Fruit fly (Drosophila melanogaster) whole organism, prepupa: ENCODE results near the gene SrpRalpha.

Experiments used
- Blimp-1 ChIP-seq: fragments of 200-800 bp; sonication (Bioruptor generic); optimal IDR thresholded peaks from 3 replicates; lab custom pipeline; 2017; ENCODE audit warnings: missing biosample characterization, missing genetic modification characterization, mild to moderate bottlenecking, moderate library complexity, missing genetic modification reagents
- CG10631 ChIP-seq: fragments of 200-800 bp; sonication (Bioruptor generic); optimal IDR thresholded peaks from 2 replicates; lab custom pipeline; 2016; ENCODE audit warnings: missing biosample characterization, missing genetic modification characterization
- CG10669 ChIP-seq: fragments of 200-800 bp; sonication (Bioruptor generic); optimal IDR thresholded peaks from 3 replicates; lab custom pipeline; 2018; ENCODE audit warnings: missing biosample characterization, mild to moderate bottlenecking, missing genetic modification characterization, moderate library complexity
- CG11762 ChIP-seq: fragments of 200-800 bp; sonication (Bioruptor generic); optimal IDR thresholded peaks from 3 replicates; lab custom pipeline; 2016; ENCODE audit warnings: missing biosample characterization, missing genetic modification characterization; ENCODE audit not compliant: insufficient read depth
- CG11902 ChIP-seq: fragments of 200-800 bp; sonication (Bioruptor generic); optimal IDR thresholded peaks from 3 replicates; lab custom pipeline; 2016; ENCODE audit warnings: missing biosample characterization, missing genetic modification characterization
- CG31627 ChIP-seq: fragments of 200-800 bp; sonication (Bioruptor generic); optimal IDR thresholded peaks from 3 replicates; lab custom pipeline; 2016; ENCODE audit warnings: missing biosample characterization, missing genetic modification characterization
- CG32006 ChIP-seq: fragments of 200-800 bp; sonication (Bioruptor generic); optimal IDR thresholded peaks from 3 replicates; lab custom pipeline; 2017; ENCODE audit warnings: missing biosample characterization, mild to moderate bottlenecking, missing genetic modification characterization
- CG34406 ChIP-seq: fragments of 200-800 bp; sonication (Bioruptor generic); optimal IDR thresholded peaks from 3 replicates; lab custom pipeline; 2016; ENCODE audit warnings: missing biosample characterization, missing genetic modification characterization
- CG3919 ChIP-seq: fragments of 200-800 bp; sonication (Bioruptor generic); optimal IDR thresholded peaks from 3 replicates; lab custom pipeline; 2016; ENCODE audit warnings: missing biosample characterization, missing genetic modification characterization
- CG6163 ChIP-seq: fragments of 200-800 bp; sonication (Bioruptor generic); IDR thresholded peaks from 3 replicates; pipeline ENCODE4 v1.3.6; 2022; ENCODE audit warnings: missing biosample characterization, missing genetic modification characterization
- CG6276 ChIP-seq: fragments of 200-800 bp; sonication (Bioruptor generic); optimal IDR thresholded peaks from 2 replicates; lab custom pipeline; 2017; ENCODE audit warnings: missing biosample characterization, mild to moderate bottlenecking, missing genetic modification characterization
- CG6792 ChIP-seq: fragments of 200-800 bp; sonication (Bioruptor generic); optimal IDR thresholded peaks from 3 replicates; lab custom pipeline; 2016; ENCODE audit warnings: missing biosample characterization, missing genetic modification characterization
- CG6808 ChIP-seq: fragments of 200-800 bp; sonication (Bioruptor generic); optimal IDR thresholded peaks from 3 replicates; lab custom pipeline; 2017; ENCODE audit warnings: missing biosample characterization, missing genetic modification characterization, mild to moderate bottlenecking, moderate library complexity, missing genetic modification reagents
- CG6854 ChIP-seq: fragments of 200-800 bp; sonication (Bioruptor generic); optimal IDR thresholded peaks from 2 replicates; lab custom pipeline; 2017; ENCODE audit warnings: missing biosample characterization, mild to moderate bottlenecking, missing genetic modification characterization
- CG7368 ChIP-seq: fragments of 200-800 bp; sonication (Bioruptor generic); optimal IDR thresholded peaks from 3 replicates; lab custom pipeline; 2016; ENCODE audit warnings: missing biosample characterization, missing genetic modification characterization
- CG9139 ChIP-seq: fragments of 200-800 bp; sonication (Bioruptor generic); optimal IDR thresholded peaks from 3 replicates; lab custom pipeline; 2017; ENCODE audit warnings: missing biosample characterization, mild to moderate bottlenecking, missing genetic modification characterization
- Eip78C ChIP-seq: fragments of 200-800 bp; sonication (Bioruptor generic); peaks from one replicate; lab custom pipeline; 2016; ENCODE audit warnings: missing biosample characterization, missing genetic modification characterization
- Eip93F ChIP-seq: fragments of 200-800 bp; sonication (Bioruptor generic); optimal IDR thresholded peaks from 2 replicates; lab custom pipeline; 2016; ENCODE audit warnings: missing biosample characterization, mild to moderate bottlenecking, missing genetic modification characterization
- Ets21C ChIP-seq: fragments of 200-800 bp; sonication (Bioruptor generic); optimal IDR thresholded peaks from 3 replicates; lab custom pipeline; 2016; ENCODE audit warnings: missing biosample characterization, missing genetic modification characterization
- Ets96B ChIP-seq: fragments of 200-800 bp; optimal IDR thresholded peaks from 2 replicates; lab custom pipeline; 2019; ENCODE audit warnings: missing biosample characterization, mild to moderate bottlenecking, missing genetic modification characterization, moderate library complexity
- Gug ChIP-seq: fragments of 200-800 bp; sonication (Bioruptor generic); IDR thresholded peaks from 2 replicates; pipeline ENCODE4 v1.3.6; 2022; ENCODE audit warnings: missing biosample characterization, missing genetic modification characterization
- Hr38 ChIP-seq: sonication (Bioruptor generic); optimal IDR thresholded peaks from 2 replicates; lab custom pipeline; 2016; ENCODE audit warnings: missing biosample characterization, missing genetic modification characterization
- Hr39 ChIP-seq: fragments of 200-800 bp; sonication (Bioruptor generic); optimal IDR thresholded peaks from 2 replicates; lab custom pipeline; 2016; ENCODE audit warnings: missing biosample characterization, missing genetic modification characterization
- Hr4 ChIP-seq: fragments of 200-800 bp; sonication (Bioruptor generic); optimal IDR thresholded peaks from 3 replicates; lab custom pipeline; 2016; ENCODE audit warnings: missing biosample characterization, missing genetic modification characterization
- Met ChIP-seq: fragments of 200-800 bp; sonication (Bioruptor generic); optimal IDR thresholded peaks from 3 replicates; lab custom pipeline; 2016; ENCODE audit warnings: missing biosample characterization, missing genetic modification characterization
- OdsH ChIP-seq: fragments of 200-800 bp; sonication (Bioruptor generic); optimal IDR thresholded peaks from 3 replicates; lab custom pipeline; 2016; ENCODE audit warnings: missing biosample characterization, missing genetic modification characterization
- Smox ChIP-seq: fragments of 200-800 bp; sonication (Bioruptor generic); optimal IDR thresholded peaks from 3 replicates; lab custom pipeline; 2016; ENCODE audit warnings: missing biosample characterization, missing genetic modification characterization
- Sox102F ChIP-seq: fragments of 200-800 bp; sonication (Bioruptor generic); optimal IDR thresholded peaks from 2 replicates; lab custom pipeline; 2016; ENCODE audit warnings: missing biosample characterization, mild to moderate bottlenecking, missing genetic modification characterization
- Sox14 ChIP-seq: fragments of 200-800 bp; sonication (Bioruptor generic); optimal IDR thresholded peaks from 3 replicates; lab custom pipeline; 2016; ENCODE audit warnings: missing biosample characterization, missing genetic modification characterization
- achi ChIP-seq: fragments of 200-800 bp; sonication (Bioruptor generic); optimal IDR thresholded peaks from 3 replicates; lab custom pipeline; 2016; ENCODE audit warnings: missing biosample characterization, missing genetic modification characterization
- cyc ChIP-seq: fragments of 200-800 bp; sonication (Bioruptor generic); optimal IDR thresholded peaks from 3 replicates; lab custom pipeline; 2016; ENCODE audit warnings: missing biosample characterization, missing genetic modification characterization
- dac ChIP-seq: fragments of 200-800 bp; sonication (Bioruptor generic); optimal IDR thresholded peaks from 2 replicates; lab custom pipeline; 2017; ENCODE audit warnings: missing biosample characterization, mild to moderate bottlenecking, missing genetic modification characterization
- dsx ChIP-seq: fragments of 200-800 bp; optimal IDR thresholded peaks from 3 replicates; lab custom pipeline; 2019; ENCODE audit warnings: missing biosample characterization, mild to moderate bottlenecking, missing genetic modification characterization, moderate library complexity; ENCODE audit not compliant: poor library complexity, severe bottlenecking
- eg ChIP-seq: fragments of 200-800 bp; sonication (Bioruptor generic); IDR thresholded peaks from 3 replicates; pipeline ENCODE4 v1.3.6; 2022; ENCODE audit warnings: missing biosample characterization, missing genetic modification characterization
- esn ChIP-seq: fragments of 200-800 bp; sonication (Bioruptor generic); optimal IDR thresholded peaks from 2 replicates; lab custom pipeline; 2016; ENCODE audit warnings: missing biosample characterization, mild to moderate bottlenecking, missing genetic modification characterization, moderate library complexity
- fd59A ChIP-seq: fragments of 200-800 bp; sonication (Bioruptor generic); optimal IDR thresholded peaks from 2 replicates; lab custom pipeline; 2017; ENCODE audit warnings: missing biosample characterization, mild to moderate bottlenecking, missing genetic modification characterization, missing genetic modification reagents
- fd85E ChIP-seq: fragments of 200-800 bp; sonication (Bioruptor generic); optimal IDR thresholded peaks from 3 replicates; lab custom pipeline; 2016; ENCODE audit warnings: missing biosample characterization, missing genetic modification characterization
- fkh ChIP-seq: fragments of 200-800 bp; sonication (Bioruptor generic); optimal IDR thresholded peaks from 3 replicates; lab custom pipeline; 2017; ENCODE audit warnings: missing biosample characterization, mild to moderate bottlenecking, missing genetic modification characterization, moderate library complexity
- lz ChIP-seq: fragments of 200-800 bp; sonication (Bioruptor generic); optimal IDR thresholded peaks from 3 replicates; lab custom pipeline; 2016; ENCODE audit warnings: missing biosample characterization, missing genetic modification characterization
- net ChIP-seq: fragments of 200-800 bp; sonication (Bioruptor generic); optimal IDR thresholded peaks from 3 replicates; lab custom pipeline; 2016; ENCODE audit warnings: missing biosample characterization, missing genetic modification characterization
- pdm3 ChIP-seq: fragments of 200-800 bp; sonication (Bioruptor generic); optimal IDR thresholded peaks from 3 replicates; lab custom pipeline; 2016; ENCODE audit warnings: missing biosample characterization, missing genetic modification characterization
- salr ChIP-seq, 2 experiments: fragments of 200-800 bp; sonication (Bioruptor generic); optimal IDR thresholded peaks; 3 replicates each; lab custom pipeline; 2016 to 2018; ENCODE audit warnings: missing biosample characterization in 2 of 2, missing genetic modification characterization in 2 of 2, mild to moderate bottlenecking in 1 of 2
- spab ChIP-seq: fragments of 200-800 bp; sonication (Bioruptor generic); optimal IDR thresholded peaks from 2 replicates; lab custom pipeline; 2017; ENCODE audit warnings: missing biosample characterization, mild to moderate bottlenecking, missing genetic modification characterization, missing genetic modification reagents
- ss ChIP-seq, 2 experiments: fragments of 200-800 bp; sonication (Bioruptor generic); optimal IDR thresholded peaks; 2 replicates in 1 of 2; 3 replicates in 1 of 2; lab custom pipeline; 2017 to 2018; ENCODE audit warnings: mild to moderate bottlenecking in 2 of 2, missing biosample characterization in 2 of 2, missing genetic modification characterization in 2 of 2, moderate library complexity in 1 of 2
- topi ChIP-seq: fragments of 200-800 bp; sonication (Bioruptor generic); optimal IDR thresholded peaks from 3 replicates; lab custom pipeline; 2016; ENCODE audit warnings: missing biosample characterization, missing genetic modification characterization

SrpRalpha gene

DNA sequence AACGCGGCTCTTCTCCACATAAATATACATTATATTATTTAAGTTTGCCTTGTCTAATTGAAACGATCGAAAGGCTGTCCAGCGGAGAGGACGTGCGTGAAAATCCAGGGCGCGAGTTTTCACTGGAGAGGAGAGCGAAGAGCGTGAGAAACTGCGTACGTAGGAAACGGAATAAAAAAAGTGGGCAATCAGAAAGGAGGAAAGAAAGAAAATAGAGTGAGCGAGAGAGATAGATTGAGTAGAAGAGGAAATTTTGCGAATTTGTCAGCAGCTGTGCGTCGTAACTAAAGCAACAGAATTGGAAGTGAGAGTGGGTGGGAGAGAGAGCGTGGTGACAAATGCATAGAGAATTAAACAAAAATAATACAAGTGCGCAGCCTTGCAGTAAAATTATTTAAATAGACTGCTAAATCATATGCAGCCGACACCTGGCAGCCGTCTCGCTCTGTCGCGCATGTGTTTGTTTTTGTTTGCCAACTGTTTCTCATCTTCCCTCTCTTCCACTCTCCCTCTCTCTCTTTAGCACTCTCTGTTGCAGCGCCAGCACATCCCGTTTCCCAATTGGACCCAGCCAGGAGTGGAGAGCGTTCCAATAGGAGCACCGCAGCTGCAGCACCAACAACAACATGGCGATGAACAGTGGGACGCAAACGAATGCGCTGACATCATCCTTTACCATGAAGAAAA lies 25.8 kb upstream of the SrpRalpha start:
- TF ChIP-seq salr (GFP tag; optimal IDR thresholded peaks at IDR 0.05; lab: Kevin White, UChicago) (no peak), fd85E (GFP tag; lab: Kevin White, UChicago) (no peak), pdm3 (GFP tag; lab: Kevin White, UChicago) (no peak), CG6808 (peak; percentile 8), Eip93F (GFP tag; lab: Kevin White, UChicago) (no peak), CG34406 (GFP tag; lab: Kevin White, UChicago) (peak; percentile 24), CG6163 (peak; percentile 71), fkh (GFP tag; lab: Kevin White, UChicago) (peak; percentile 63), Ets21C (GFP tag; lab: Kevin White, UChicago) (no peak), Ets96B (tag; lab: Kevin White, UChicago) (no peak), CG11762 (GFP tag; lab: Kevin White, UChicago) (no peak), cyc (GFP tag; lab: Kevin White, UChicago) (no peak), spab (GFP tag; lab: Kevin White, UChicago) (no peak), topi (GFP tag; lab: Kevin White, UChicago) (no peak), net (GFP tag; lab: Kevin White, UChicago) (peak; percentile 22), Hr38 (GFP tag; lab: Kevin White, UChicago) (no peak), Eip78C (GFP tag; lab: Kevin White, UChicago) (peak; percentile 75), dsx (GFP tag; lab: Kevin White, UChicago) (peak; percentile 38), achi (GFP tag; lab: Kevin White, UChicago) (no peak), CG11902 (GFP tag; lab: Kevin White, UChicago) (no peak), esn (peak; percentile 9), CG32006 (GFP tag; lab: Kevin White, UChicago) (no peak), fd59A (GFP tag; lab: Kevin White, UChicago) (no peak), Hr39 (GFP tag; lab: Kevin White, UChicago) (no peak), Sox102F (GFP tag; lab: Kevin White, UChicago) (no peak), eg (GFP tag; lab: Robert Waterston, UW) (peak; percentile 14; the same call in 1 of the 3 replicates), CG10669 (GFP tag; lab: Kevin White, UChicago) (peak; percentile 29), Met (no peak), Gug (GFP tag; lab: Robert Waterston, UW) (no peak), Hr4 (no peak), Sox14 (GFP tag; lab: Kevin White, UChicago) (peak; percentile 17), lz (no peak), CG7368 (GFP tag; lab: Kevin White, UChicago) (no peak), ss (GFP tag; optimal IDR thresholded peaks at IDR 0.05; lab: Kevin White, UChicago) (peak; percentile 40), CG31627 (GFP tag; lab: Kevin White, UChicago) (no peak), CG9139 (GFP tag; lab: Kevin White, UChicago) (peak; percentile 25)
- TF ChIP-seq, all 60 proteins: peak for 13

DNA sequence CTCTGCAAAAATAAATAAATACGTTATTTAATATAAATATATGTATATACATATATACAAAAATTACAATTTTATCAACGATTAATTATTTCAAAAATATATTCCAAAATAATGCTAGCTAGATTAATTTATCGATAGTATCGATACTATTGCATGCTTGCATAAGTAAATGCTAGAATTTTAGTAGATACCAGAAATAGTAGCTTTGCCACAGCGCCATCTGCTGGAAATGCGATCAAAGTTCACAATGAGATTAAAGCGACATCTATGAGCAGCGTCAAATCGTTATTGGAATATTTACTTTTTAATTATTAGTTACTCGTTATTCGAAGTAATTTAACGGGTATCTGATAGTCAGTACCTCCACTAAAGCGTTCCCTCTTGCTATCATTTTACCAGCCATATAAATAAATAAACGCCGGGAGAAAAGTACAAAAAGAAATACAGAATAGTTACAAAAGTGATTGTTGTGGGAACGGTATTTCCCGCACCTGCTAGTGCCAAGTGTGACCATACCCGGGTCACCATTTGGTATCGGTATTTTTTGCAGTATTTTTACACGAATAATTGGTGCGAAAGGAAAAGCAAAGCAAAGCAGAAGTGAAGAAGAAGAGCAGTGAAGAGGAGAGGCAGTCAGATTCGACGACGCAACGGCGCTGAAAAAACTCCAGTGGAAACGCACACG lies 25.1 kb upstream of the SrpRalpha start, which contains the start of the genes rtv and Dlic:
TSS of gene rtv (minus strand) at position 165 of the 685 bp plus-strand sequence.
TSS of gene Dlic (plus strand) at position 596 of the 685 bp plus-strand sequence.
- no peak for TF ChIP-seq dsx (GFP tag; lab: Kevin White, UChicago)
- TF ChIP-seq dac (GFP tag; lab: Kevin White, UChicago): no peak
- peak; percentile 44 for TF ChIP-seq cyc (GFP tag; lab: Kevin White, UChicago)
- TF ChIP-seq CG6808: no peak
- no peak for TF ChIP-seq achi (GFP tag; lab: Kevin White, UChicago)
- no peak for TF ChIP-seq Hr38 (GFP tag; lab: Kevin White, UChicago)
- no peak for TF ChIP-seq eg (GFP tag; lab: Robert Waterston, UW)
- peak; percentile 38 for TF ChIP-seq Hr39 (GFP tag; lab: Kevin White, UChicago)
- no peak for TF ChIP-seq CG10631
- TF ChIP-seq Smox: no peak
- no peak for TF ChIP-seq CG3919 (GFP tag; lab: Kevin White, UChicago)
- peak; percentile 14 for TF ChIP-seq Eip78C (GFP tag; lab: Kevin White, UChicago)
- no peak for TF ChIP-seq CG34406 (GFP tag; lab: Kevin White, UChicago)
- no peak for TF ChIP-seq net (GFP tag; lab: Kevin White, UChicago)
- no peak for TF ChIP-seq CG6276 (GFP tag; lab: Kevin White, UChicago)
- peak; percentile 44 for TF ChIP-seq lz
- no peak for TF ChIP-seq CG7368 (GFP tag; lab: Kevin White, UChicago)
- TF ChIP-seq CG6854 (GFP tag; lab: Kevin White, UChicago): no peak
- peak; percentile 8 for TF ChIP-seq Met
- no peak for TF ChIP-seq OdsH (GFP tag; lab: Kevin White, UChicago)
- TF ChIP-seq Blimp-1 (GFP tag; lab: Kevin White, UChicago): no peak
- TF ChIP-seq Hr4: peak; percentile 7
- no peak for TF ChIP-seq fd59A (GFP tag; lab: Kevin White, UChicago)
- no peak for TF ChIP-seq Sox14 (GFP tag; lab: Kevin White, UChicago)
- TF ChIP-seq CG6163: peak; percentile 63; the same call in 2 of the 3 replicates
- no peak for TF ChIP-seq CG6792 (GFP tag; lab: Kevin White, UChicago)
- no peak for TF ChIP-seq fd85E (GFP tag; lab: Kevin White, UChicago)
